Fruit fly (Drosophila melanogaster): ENCODE data around the gene CG33287.

The CG33287 gene

dm6 chr3L:20984414-20985208 is 14.1 kb upstream of the CG33287 start:
- TF ChIP-seq CTCF (optimal IDR thresholded peaks at IDR 0.05) (no peak), CG8478 (optimal IDR thresholded peaks at IDR 0.05) (no peak)

dm6 chr3L:20983309-20983708 is 12.8 kb upstream of the CG33287 start:
- TF ChIP-seq CG8478 (optimal IDR thresholded peaks at IDR 0.05) (no peak), CTCF (optimal IDR thresholded peaks at IDR 0.05) (no peak)

- TF ChIP-seq CG8478 (optimal IDR thresholded peaks at IDR 0.05), result no peak
- no peak for TF ChIP-seq CTCF (optimal IDR thresholded peaks at IDR 0.05)
Observed at dm6 chr3L:20982544-20982943, 12.1 kb upstream of the CG33287 start.

dm6 chr3L:20981724-20982123 is 11.3 kb upstream of the CG33287 start:
- TF ChIP-seq CG8478 (optimal IDR thresholded peaks at IDR 0.05) (no peak), CTCF (optimal IDR thresholded peaks at IDR 0.05) (no peak)

- no peak for TF ChIP-seq CTCF (optimal IDR thresholded peaks at IDR 0.05)
- no peak for TF ChIP-seq CG8478 (optimal IDR thresholded peaks at IDR 0.05)
Observed at dm6 chr3L:20980499-20980898, 10.0 kb upstream of the CG33287 start.

- no peak for TF ChIP-seq CTCF (optimal IDR thresholded peaks at IDR 0.05)
- TF ChIP-seq CG8478 (optimal IDR thresholded peaks at IDR 0.05), result no peak
Observed at dm6 chr3L:20976967-20977720, 6.7 kb upstream of the CG33287 start.

dm6 chr3L:20976383-20976782 is 5.9 kb upstream of the CG33287 start:
- TF ChIP-seq CG8478 (optimal IDR thresholded peaks at IDR 0.05) (no peak), CTCF (optimal IDR thresholded peaks at IDR 0.05) (no peak)

- TF ChIP-seq CTCF (optimal IDR thresholded peaks at IDR 0.05) (no peak), CG8478 (optimal IDR thresholded peaks at IDR 0.05) (no peak)
Observed at dm6 chr3L:20974600-20974999, 4.1 kb upstream of the CG33287 start, which contains the start of gene CG33286. Gene CG33286 (minus strand): TSS chr3L:20974700.

- TF ChIP-seq CG8478 (optimal IDR thresholded peaks at IDR 0.05), result no peak
- TF ChIP-seq CTCF (optimal IDR thresholded peaks at IDR 0.05), result no peak
Observed at dm6 chr3L:20966662-20967061, 3.8 kb downstream of the CG33287 start, which contains the start of gene CG12983. Gene CG12983 (minus strand): TSS chr3L:20966762.

- TF ChIP-seq CTCF (optimal IDR thresholded peaks at IDR 0.05) (no peak), CG8478 (optimal IDR thresholded peaks at IDR 0.05) (no peak)
Observed at dm6 chr3L:20962455-20962854, 8.0 kb downstream of the CG33287 start, which contains the start of gene CG10587. Gene CG10587 (minus strand): TSS chr3L:20962555.

- TF ChIP-seq CG8478 (optimal IDR thresholded peaks at IDR 0.05), result no peak
- no peak for TF ChIP-seq CTCF (optimal IDR thresholded peaks at IDR 0.05)
Observed at dm6 chr3L:20961286-20961685, 9.2 kb downstream of the CG33287 start, which contains the start of gene CG11037. Gene CG11037 (minus strand): TSS chr3L:20961386.

- TF ChIP-seq CTCF (optimal IDR thresholded peaks at IDR 0.05) (no peak), CG8478 (optimal IDR thresholded peaks at IDR 0.05) (no peak)
Observed at dm6 chr3L:20956650-20957049, 13.8 kb downstream of the CG33287 start, which contains the start of the genes Sems and CG10588. Gene Sems (minus strand): TSS chr3L:20956750. Gene CG10588 (plus strand): TSS chr3L:20956934.

dm6 chr3L:20954118-20954517 is 16.3 kb downstream of the CG33287 start:
- TF ChIP-seq CTCF (optimal IDR thresholded peaks at IDR 0.05) (no peak), CG8478 (optimal IDR thresholded peaks at IDR 0.05) (no peak)

- no peak for TF ChIP-seq CTCF (optimal IDR thresholded peaks at IDR 0.05)
- no peak for TF ChIP-seq CG8478 (optimal IDR thresholded peaks at IDR 0.05)
Observed at dm6 chr3L:20952622-20953618, 17.5 kb downstream of the CG33287 start.
